Worm (Caenorhabditis elegans) whole organism, young adult: ENCODE data around the gene dpy-6.
"Not testable (repeated sequence)": the region's sequence is repeated elsewhere in the genome, so short reads cannot be mapped to it uniquely, and the experiment has no call there.

Experiments used
- B0261.1 ChIP-seq: sonication (generic microtip); optimal IDR thresholded peaks from 2 replicates; lab custom pipeline; 2016; ENCODE audit warnings: mild to moderate bottlenecking, missing genetic modification characterization, moderate library complexity, missing compliant biosample characterization
- D2030.7 ChIP-seq: fragments of 200-800 bp; sonication (Bioruptor generic); IDR thresholded peaks from 2 replicates; pipeline ENCODE4 v1.3.6; 2022; ENCODE audit warnings: missing genetic modification reagents, missing genetic modification characterization, missing compliant biosample characterization
- F23B12.7 ChIP-seq: sonication (generic microtip); optimal IDR thresholded peaks from 2 replicates; lab custom pipeline; 2017; ENCODE audit warnings: missing genetic modification characterization, mild to moderate bottlenecking, missing compliant biosample characterization, antibody characterized with exemption, moderate library complexity; ENCODE audit not compliant: insufficient read depth
- F57A8.1 ChIP-seq: fragments of 200-800 bp; sonication (Bioruptor generic); optimal IDR thresholded peaks from 2 replicates; lab custom pipeline; 2018; ENCODE audit warnings: mild to moderate bottlenecking, missing genetic modification characterization, moderate library complexity, missing compliant biosample characterization
- F57C9.4 ChIP-seq: sonication (generic microtip); optimal IDR thresholded peaks from 2 replicates; lab custom pipeline; 2017; ENCODE audit warnings: mild to moderate bottlenecking, missing genetic modification characterization, missing compliant biosample characterization
- K11D2.4 ChIP-seq: fragments of 200-800 bp; sonication (Bioruptor generic); IDR thresholded peaks from 2 replicates; pipeline ENCODE4 v1.3.6; 2022; ENCODE audit warnings: missing genetic modification reagents, missing genetic modification characterization, missing compliant biosample characterization
- Y56A3A.18 ChIP-seq: fragments of 200-800 bp; sonication (Bioruptor generic); IDR thresholded peaks from 2 replicates; pipeline ENCODE4 v1.3.6; 2022; ENCODE audit warnings: missing genetic modification reagents, missing genetic modification characterization, missing compliant biosample characterization
- Y79H2A.3 ChIP-seq: fragments of 200-800 bp; sonication (Bioruptor generic); conservative IDR thresholded peaks from 2 replicates; pipeline ENCODE4 v1.3.6; 2022; ENCODE audit warnings: missing genetic modification reagents, missing genetic modification characterization, missing compliant biosample characterization
- Y95B8A.8 ChIP-seq: fragments of 200-800 bp; sonication (Bioruptor generic); IDR thresholded peaks from 2 replicates; pipeline ENCODE4 v1.3.6; 2022; ENCODE audit warnings: missing genetic modification reagents, missing genetic modification characterization, missing compliant biosample characterization
- ZK185.1 ChIP-seq: sonication (generic microtip); optimal IDR thresholded peaks from 2 replicates; lab custom pipeline; 2016; ENCODE audit warnings: mild to moderate bottlenecking, missing genetic modification characterization, missing compliant biosample characterization; ENCODE audit not compliant: poor library complexity, severe bottlenecking
- athp-1 ChIP-seq: sonication (generic microtip); optimal IDR thresholded peaks from 2 replicates; lab custom pipeline; 2017; ENCODE audit warnings: mild to moderate bottlenecking, missing genetic modification characterization, missing compliant biosample characterization
- ceh-79 ChIP-seq: sonication (generic microtip); optimal IDR thresholded peaks from 2 replicates; lab custom pipeline; 2017; ENCODE audit warnings: mild to moderate bottlenecking, missing genetic modification characterization, missing compliant biosample characterization
- die-1 ChIP-seq: sonication (generic microtip); optimal IDR thresholded peaks from 2 replicates; lab custom pipeline; 2016; ENCODE audit warnings: missing genotype, mild to moderate bottlenecking, missing genetic modification characterization, missing compliant biosample characterization
- efl-1 ChIP-seq: fragments of 150-350 bp; optimal IDR thresholded peaks from 2 replicates; lab custom pipeline; 2014; ENCODE audit warnings: missing biosample characterization, missing genetic modification reagents, missing genetic modification characterization
- egrh-3 ChIP-seq: fragments of 200-800 bp; sonication (Bioruptor generic); IDR thresholded peaks from 2 replicates; pipeline ENCODE4 v1.3.6; 2022; ENCODE audit warnings: missing genetic modification reagents, missing genetic modification characterization, missing compliant biosample characterization
- fkh-3 ChIP-seq: sonication (generic microtip); optimal IDR thresholded peaks from 2 replicates; lab custom pipeline; 2016; ENCODE audit warnings: mild to moderate bottlenecking, missing genetic modification characterization, missing compliant biosample characterization
- hlh-12 ChIP-seq: sonication (generic microtip); optimal IDR thresholded peaks from 2 replicates; lab custom pipeline; 2016; ENCODE audit warnings: missing genetic modification characterization, missing compliant biosample characterization
- hlh-26 ChIP-seq: fragments of 200-800 bp; sonication (Bioruptor generic); conservative IDR thresholded peaks from 2 replicates; pipeline ENCODE4 v1.3.6; 2022; ENCODE audit warnings: missing genetic modification reagents, missing genetic modification characterization, missing compliant biosample characterization
- hmg-1.2 ChIP-seq: fragments of 200-800 bp; sonication (Bioruptor generic); IDR thresholded peaks from 2 replicates; pipeline ENCODE4 v1.3.6; 2022; ENCODE audit warnings: missing genetic modification reagents, missing genetic modification characterization, missing compliant biosample characterization
- hrde-1 ChIP-seq: sonication (generic microtip); optimal IDR thresholded peaks from 2 replicates; lab custom pipeline; 2016; ENCODE audit warnings: missing genetic modification characterization, mild to moderate bottlenecking, missing compliant biosample characterization, moderate library complexity, missing genotype, missing genetic modification reagents, borderline replicate concordance
- hsf-1 ChIP-seq: fragments of 200-800 bp; sonication (Bioruptor generic); IDR thresholded peaks from 2 replicates; pipeline ENCODE4 v1.3.6; 2022; ENCODE audit warnings: missing genetic modification reagents, missing genetic modification characterization, missing compliant biosample characterization
- lin-26 ChIP-seq: fragments of 200-800 bp; sonication (Bioruptor generic); IDR thresholded peaks from 2 replicates; pipeline ENCODE4 v1.3.6; 2022; ENCODE audit warnings: missing genetic modification reagents, missing genetic modification characterization, missing compliant biosample characterization
- lin-54 ChIP-seq: fragments of 200-800 bp; sonication (Bioruptor generic); optimal IDR thresholded peaks from 2 replicates; lab custom pipeline; 2018; ENCODE audit warnings: mild to moderate bottlenecking, missing genetic modification characterization, missing compliant biosample characterization
- lsl-1 ChIP-seq: fragments of 200-800 bp; sonication (Bioruptor generic); optimal IDR thresholded peaks from 2 replicates; lab custom pipeline; 2018; ENCODE audit warnings: mild to moderate bottlenecking, missing genetic modification characterization, moderate library complexity, missing compliant biosample characterization
- madf-10 ChIP-seq: sonication (generic microtip); optimal IDR thresholded peaks from 2 replicates; lab custom pipeline; 2016; ENCODE audit warnings: mild to moderate bottlenecking, missing genetic modification characterization, missing compliant biosample characterization
- mcd-1 ChIP-seq: fragments of 200-800 bp; sonication (Bioruptor generic); IDR thresholded peaks from 2 replicates; pipeline ENCODE4 v1.3.6; 2022; ENCODE audit warnings: missing genetic modification reagents, missing genetic modification characterization, missing compliant biosample characterization
- nfya-2 ChIP-seq: fragments of 200-800 bp; sonication (Bioruptor generic); IDR thresholded peaks from 2 replicates; pipeline ENCODE4 v1.3.6; 2022; ENCODE audit warnings: missing genetic modification reagents, missing genetic modification characterization, missing compliant biosample characterization
- pbrm-1 ChIP-seq: fragments of 200-800 bp; sonication (Bioruptor generic); IDR thresholded peaks from 2 replicates; pipeline ENCODE4 v1.3.6; 2022; ENCODE audit warnings: missing genetic modification reagents, missing genetic modification characterization, missing compliant biosample characterization
- pha-4 ChIP-seq: fragments of 150-350 bp; sonication (generic microtip); optimal IDR thresholded peaks from 2 replicates; lab custom pipeline; 2014; ENCODE audit warnings: missing biosample characterization, missing genetic modification reagents, missing genetic modification characterization
- rcor-1 ChIP-seq: fragments of 200-800 bp; sonication (Bioruptor generic); IDR thresholded peaks from 2 replicates; pipeline ENCODE4 v1.3.6; 2022; ENCODE audit warnings: missing genetic modification reagents, missing genetic modification characterization, missing compliant biosample characterization
- rpc-1 ChIP-seq, 2 experiments: fragments of 150-350 bp in 1 of 2; sonication (generic microtip) in 1 of 2; optimal IDR thresholded peaks; 2 replicates each; lab custom pipeline; 2014 to 2018; ENCODE audit warnings: missing biosample characterization in 1 of 2, missing genetic modification characterization in 1 of 2, missing genetic modification reagents in 1 of 2, missing genotype in 1 of 2
- snpc-1.1 ChIP-seq: sonication (generic microtip); optimal IDR thresholded peaks from 2 replicates; lab custom pipeline; 2017; ENCODE audit warnings: missing genetic modification characterization, mild to moderate bottlenecking, missing compliant biosample characterization, antibody characterized with exemption, moderate library complexity, missing genotype, missing genetic modification reagents; ENCODE audit not compliant: insufficient read depth
- tbp1 ChIP-seq: fragments of 200-800 bp; sonication (Bioruptor generic); optimal IDR thresholded peaks from 2 replicates; lab custom pipeline; 2018; ENCODE audit warnings: mild to moderate bottlenecking, missing genetic modification characterization, missing compliant biosample characterization
- xnd-1 ChIP-seq: sonication (generic microtip); optimal IDR thresholded peaks from 2 replicates; lab custom pipeline; 2016; ENCODE audit warnings: missing genotype, missing genetic modification reagents, missing genetic modification characterization, missing compliant biosample characterization
- ztf-6 ChIP-seq: fragments of 200-800 bp; sonication (Bioruptor generic); IDR thresholded peaks from 2 replicates; pipeline ENCODE4 v1.3.6; 2022; ENCODE audit warnings: missing genetic modification reagents, missing genetic modification characterization, missing compliant biosample characterization

Gene dpy-6

ce11 chrX:8460958-8461357, 5.5 kb upstream of the dpy-6 start:
- TF ChIP-seq hsf-1 (no peak), hlh-26 (GFP tag; lab: Robert Waterston, UW) (no peak), hlh-12 (no peak), ztf-6 (no peak), lsl-1 (GFP tag; lab: Kevin White, UChicago) (no peak), F57A8.1 (GFP tag; lab: Kevin White, UChicago) (no peak), egrh-3 (GFP tag; lab: Robert Waterston, UW) (no peak), F57C9.4 (tag; lab: Kevin White, UChicago) (no peak), D2030.7 (GFP tag; lab: Robert Waterston, UW) (no peak), F23B12.7 (tag; lab: Kevin White, UChicago) (no peak), rcor-1 (GFP tag; lab: Robert Waterston, UW) (no peak), hmg-1.2 (no peak), pha-4 (no peak)
- TF ChIP-seq, all 124 proteins: peak for 0

ce11 chrX:8459789-8460188, 4.3 kb upstream of the dpy-6 start:
- TF ChIP-seq snpc-1.1 (tag; lab: Kevin White, UChicago) = no peak

ce11 chrX:8458917-8459316, 3.5 kb upstream of the dpy-6 start:
- TF ChIP-seq Y56A3A.18 (GFP tag; lab: Robert Waterston, UW) (0 out of 2 replicates have a peak, but pooled peaks have one; percentile 41), B0261.1 (tag; lab: Kevin White, UChicago) (peak; percentile 31), hmg-1.2 (peak; percentile 44; the same call in 1 of the 2 replicates), D2030.7 (GFP tag; lab: Robert Waterston, UW) (0 out of 2 replicates have a peak, but pooled peaks have one; percentile 9), lin-26 (GFP tag; lab: Robert Waterston, UW) (peak; percentile 54; the same call in 1 of the 2 replicates), pbrm-1 (0 out of 2 replicates have a peak, but pooled peaks have one; percentile 38), tbp1 (peak; percentile 72), rpc-1 (tag; optimal IDR thresholded peaks at IDR 0.05; lab: Kevin White, UChicago) (peak; percentile 42)
- TF ChIP-seq rpc-1 (optimal IDR thresholded peaks at IDR 0.05; lab: Kevin White, UChicago) = not testable (repeated sequence)

- TF ChIP-seq athp-1 (tag; lab: Kevin White, UChicago) = no peak
- TF ChIP-seq ZK185.1 = no peak
- no peak for TF ChIP-seq rcor-1 (GFP tag; lab: Robert Waterston, UW)
- TF ChIP-seq nfya-2 (GFP tag; lab: Robert Waterston, UW) = no peak
- TF ChIP-seq lin-54 = no peak
- no peak for TF ChIP-seq K11D2.4 (GFP tag; lab: Robert Waterston, UW)
- no peak for TF ChIP-seq hrde-1 (tag; lab: Kevin White, UChicago)
- no peak for TF ChIP-seq Y95B8A.8
- TF ChIP-seq Y79H2A.3 = no peak
- no peak for TF ChIP-seq mcd-1 (GFP tag; lab: Robert Waterston, UW)
- TF ChIP-seq xnd-1 = no peak
- TF ChIP-seq B0261.1 (tag; lab: Kevin White, UChicago) = no peak
- TF ChIP-seq die-1 (tag; lab: Kevin White, UChicago) = no peak
- TF ChIP-seq tbp1 = no peak
- TF ChIP-seq fkh-3 (tag; lab: Kevin White, UChicago) = no peak
- TF ChIP-seq madf-10 (tag; lab: Kevin White, UChicago) = no peak
- no peak for TF ChIP-seq ceh-79
- TF ChIP-seq efl-1 (GFP tag; lab: Kevin White, UChicago) = no peak
- TF ChIP-seq, all 124 proteins: peak for 0
Observed at ce11 chrX:8457314-8457713, 1.9 kb upstream of the dpy-6 start, which contains the start of gene F16F9.3. TSS of gene F16F9.3 (plus strand) at chrX:8457614.
